Worm (Caenorhabditis elegans) whole organism, dauer: ENCODE data around the gene irld-59.

Source experiments
- unc-62 ChIP-seq: sonication (generic microtip); optimal IDR thresholded peaks from 2 replicates; lab custom pipeline; 2017; ENCODE audit warnings: missing biosample characterization, missing genetic modification reagents, missing genetic modification characterization

The irld-59 gene

ce11 chrIV:15378160-15378559 is 41.3 kb downstream of the irld-59 start, which contains the start of gene Y73F8A.20:
Y73F8A.20 (plus strand) TSS chrIV:15378460.
- TF ChIP-seq unc-62 (GFP tag; lab: Kevin White, UChicago): no peak

ce11 chrIV:15381826-15382225 is 44.9 kb downstream of the irld-59 start:
- no peak for TF ChIP-seq unc-62 (GFP tag; lab: Kevin White, UChicago)

- TF ChIP-seq unc-62 (GFP tag; lab: Kevin White, UChicago): no peak
These were observed 45.7 kb downstream of the irld-59 start for ce11 chrIV:15382539-15382938.

ce11 chrIV:15385181-15385580 is 48.3 kb downstream of the irld-59 start:
- no peak for TF ChIP-seq unc-62 (GFP tag; lab: Kevin White, UChicago)
